Worm (Caenorhabditis elegans) whole organism, L3 larva: ENCODE data around the gene C56A3.6.

Source experiments
- R02D3.7 ChIP-seq: fragments of 150-350 bp; optimal IDR thresholded peaks from 2 replicates; lab custom pipeline; 2014; ENCODE audit warnings: missing biosample characterization, missing genetic modification characterization
- ZK546.5 ChIP-seq: sonication (generic microtip); optimal IDR thresholded peaks from 2 replicates; lab custom pipeline; 2017; ENCODE audit warnings: missing biosample characterization, missing genetic modification characterization
- aly-2 ChIP-seq: fragments of 150-350 bp; optimal IDR thresholded peaks from 2 replicates; lab custom pipeline; 2014; ENCODE audit warnings: missing biosample characterization, missing genetic modification characterization
- ama-1 ChIP-seq: fragments of 150-350 bp; optimal IDR thresholded peaks from 2 replicates; lab custom pipeline; 2018
- ceh-16 ChIP-seq: sonication (generic microtip); optimal IDR thresholded peaks from 2 replicates; lab custom pipeline; 2017; ENCODE audit warnings: missing biosample characterization, missing genetic modification characterization
- ceh-28 ChIP-seq: fragments of 150-350 bp; optimal IDR thresholded peaks from 2 replicates; lab custom pipeline; 2014; ENCODE audit warnings: missing biosample characterization, missing genetic modification reagents, missing genetic modification characterization
- ceh-82 ChIP-seq: fragments of 150-350 bp; optimal IDR thresholded peaks from 2 replicates; lab custom pipeline; 2014; ENCODE audit warnings: missing biosample characterization, missing genetic modification characterization
- ceh-9 ChIP-seq: sonication (generic microtip); optimal IDR thresholded peaks from 2 replicates; lab custom pipeline; 2018; ENCODE audit warnings: missing biosample characterization, missing genetic modification characterization
- daf-12 ChIP-seq: fragments of 150-350 bp; optimal IDR thresholded peaks from 2 replicates; lab custom pipeline; 2014; ENCODE audit warnings: missing biosample characterization, missing genetic modification reagents, missing genetic modification characterization
- egl-27 ChIP-seq: sonication (generic microtip); optimal IDR thresholded peaks from 4 replicates; lab custom pipeline; 2017; ENCODE audit warnings: missing biosample characterization, missing genetic modification reagents, missing genetic modification characterization
- egl-5 ChIP-seq: fragments of 150-350 bp; optimal IDR thresholded peaks from 2 replicates; lab custom pipeline; 2017; ENCODE audit warnings: missing biosample characterization, missing genetic modification reagents, missing genetic modification characterization, inconsistent platforms
- elt-1 ChIP-seq: fragments of 150-350 bp; optimal IDR thresholded peaks from 2 replicates; lab custom pipeline; 2014; ENCODE audit warnings: missing biosample characterization, missing genetic modification characterization
- elt-2 ChIP-seq: sonication (generic microtip); optimal IDR thresholded peaks from 2 replicates; lab custom pipeline; 2016; ENCODE audit warnings: missing genetic modification reagents, mild to moderate bottlenecking, missing genetic modification characterization, missing compliant biosample characterization
- elt-3 ChIP-seq, 3 experiments: fragments of 150-350 bp in 1 of 3; sonication (generic microtip) in 2 of 3; optimal IDR thresholded peaks; 2 replicates in 2 of 3; 4 replicates in 1 of 3; lab custom pipeline; 2014 to 2017; ENCODE audit warnings: missing biosample characterization in 3 of 3, missing genetic modification characterization in 3 of 3
- eor-1 ChIP-seq, 2 experiments: fragments of 150-350 bp; optimal IDR thresholded peaks; 2 replicates each; lab custom pipeline; 2014 to 2018; ENCODE audit warnings: missing biosample characterization in 2 of 2, missing genetic modification characterization in 2 of 2
- fkh-10 ChIP-seq: sonication (generic microtip); optimal IDR thresholded peaks from 2 replicates; lab custom pipeline; 2017; ENCODE audit warnings: missing biosample characterization, missing genetic modification reagents, missing genetic modification characterization
- fkh-2 ChIP-seq: fragments of 150-350 bp; optimal IDR thresholded peaks from 2 replicates; lab custom pipeline; 2014; ENCODE audit warnings: missing biosample characterization, missing genetic modification reagents, missing genetic modification characterization
- fos-1 ChIP-seq: fragments of 150-350 bp; optimal IDR thresholded peaks from 2 replicates; lab custom pipeline; 2014; ENCODE audit warnings: missing biosample characterization, missing genetic modification characterization
- hmg-11 ChIP-seq: sonication (generic microtip); optimal IDR thresholded peaks from 2 replicates; lab custom pipeline; 2016; ENCODE audit warnings: missing genetic modification characterization, missing compliant biosample characterization
- jun-1 ChIP-seq: fragments of 150-350 bp; optimal IDR thresholded peaks from 2 replicates; lab custom pipeline; 2014; ENCODE audit warnings: missing biosample characterization, missing genetic modification reagents, missing genetic modification characterization
- lin-15B ChIP-seq: fragments of 150-350 bp; optimal IDR thresholded peaks from 2 replicates; lab custom pipeline; 2014; ENCODE audit warnings: missing biosample characterization, missing genetic modification characterization
- lin-39 ChIP-seq: fragments of 150-350 bp; optimal IDR thresholded peaks from 2 replicates; lab custom pipeline; 2018; ENCODE audit warnings: missing biosample characterization, missing genetic modification reagents, missing genetic modification characterization
- lsy-12 ChIP-seq: sonication (generic microtip); optimal IDR thresholded peaks from 2 replicates; lab custom pipeline; 2016; ENCODE audit warnings: mild to moderate bottlenecking, missing genetic modification characterization, missing compliant biosample characterization
- mdl-1 ChIP-seq: fragments of 150-350 bp; optimal IDR thresholded peaks from 2 replicates; lab custom pipeline; 2014; ENCODE audit warnings: missing biosample characterization, missing genetic modification characterization
- mml-1 ChIP-seq: fragments of 150-350 bp; sonication (generic microtip); optimal IDR thresholded peaks from 3 replicates; lab custom pipeline; 2014; ENCODE audit warnings: missing biosample characterization, missing genetic modification characterization
- nfya-1 ChIP-seq: sonication (generic microtip); optimal IDR thresholded peaks from 2 replicates; lab custom pipeline; 2017; ENCODE audit warnings: missing genetic modification characterization, mild to moderate bottlenecking, missing compliant biosample characterization, antibody characterized with exemption, moderate library complexity; ENCODE audit not compliant: insufficient read depth
- nhr-11 ChIP-seq: fragments of 150-350 bp; optimal IDR thresholded peaks from 2 replicates; lab custom pipeline; 2014; ENCODE audit warnings: missing biosample characterization, missing genetic modification characterization
- nhr-12 ChIP-seq: fragments of 150-350 bp; optimal IDR thresholded peaks from 2 replicates; lab custom pipeline; 2014; ENCODE audit warnings: missing biosample characterization, missing genetic modification characterization
- nhr-23 ChIP-seq: fragments of 150-350 bp; optimal IDR thresholded peaks from 2 replicates; lab custom pipeline; 2014; ENCODE audit warnings: missing biosample characterization, missing genetic modification reagents, missing genetic modification characterization
- nhr-237 ChIP-seq: fragments of 150-350 bp; optimal IDR thresholded peaks from 2 replicates; lab custom pipeline; 2014; ENCODE audit warnings: missing biosample characterization, missing genetic modification characterization
- nhr-25 ChIP-seq: sonication (generic microtip); optimal IDR thresholded peaks from 2 replicates; lab custom pipeline; 2017; ENCODE audit warnings: missing biosample characterization, missing genetic modification characterization
- nhr-28 ChIP-seq: fragments of 150-350 bp; optimal IDR thresholded peaks from 2 replicates; lab custom pipeline; 2014; ENCODE audit warnings: missing biosample characterization, missing genetic modification characterization
- nhr-43 ChIP-seq: sonication (generic microtip); optimal IDR thresholded peaks from 2 replicates; lab custom pipeline; 2016; ENCODE audit warnings: mild to moderate bottlenecking, missing genetic modification characterization, missing compliant biosample characterization; ENCODE audit not compliant: poor library complexity, severe bottlenecking
- nhr-67 ChIP-seq: fragments of 150-350 bp; optimal IDR thresholded peaks from 2 replicates; lab custom pipeline; 2014; ENCODE audit warnings: missing biosample characterization, missing genetic modification characterization
- nhr-76 ChIP-seq: fragments of 150-350 bp; sonication (generic microtip); optimal IDR thresholded peaks from 5 replicates; lab custom pipeline; 2014; ENCODE audit warnings: missing biosample characterization, missing genetic modification characterization
- nhr-77 ChIP-seq: fragments of 150-350 bp; optimal IDR thresholded peaks from 2 replicates; lab custom pipeline; 2014; ENCODE audit warnings: missing biosample characterization, missing genetic modification characterization
- pha-4 ChIP-seq: fragments of 150-350 bp; optimal IDR thresholded peaks from 2 replicates; lab custom pipeline; 2014; ENCODE audit warnings: missing biosample characterization, missing genetic modification reagents, missing genetic modification characterization
- pqm-1 ChIP-seq: fragments of 150-350 bp; optimal IDR thresholded peaks from 2 replicates; lab custom pipeline; 2017; ENCODE audit warnings: missing biosample characterization, missing genetic modification characterization, inconsistent platforms
- sea-2 ChIP-seq: fragments of 150-350 bp; sonication (generic microtip); optimal IDR thresholded peaks from 4 replicates; lab custom pipeline; 2014; ENCODE audit warnings: missing biosample characterization, missing genetic modification reagents, missing genetic modification characterization
- skn-1 ChIP-seq: fragments of 150-350 bp; optimal IDR thresholded peaks from 2 replicates; lab custom pipeline; 2014; ENCODE audit warnings: missing biosample characterization, missing genetic modification characterization
- snpc-4 ChIP-seq: fragments of 150-350 bp; optimal IDR thresholded peaks from 2 replicates; lab custom pipeline; 2014; ENCODE audit warnings: missing biosample characterization, missing genetic modification characterization
- tbx-2 ChIP-seq: sonication (generic microtip); optimal IDR thresholded peaks from 2 replicates; lab custom pipeline; 2016; ENCODE audit warnings: mild to moderate bottlenecking, missing genetic modification characterization, missing compliant biosample characterization
- unc-39 ChIP-seq: sonication (generic microtip); optimal IDR thresholded peaks from 4 replicates; lab custom pipeline; 2017; ENCODE audit warnings: missing biosample characterization, missing genetic modification characterization
- unc-62 ChIP-seq: fragments of 150-350 bp; sonication (generic microtip); optimal IDR thresholded peaks from 4 replicates; lab custom pipeline; 2014; ENCODE audit warnings: missing biosample characterization, missing genetic modification reagents, missing genetic modification characterization
- zag-1 ChIP-seq: fragments of 150-350 bp; optimal IDR thresholded peaks from 2 replicates; lab custom pipeline; 2014; ENCODE audit warnings: missing biosample characterization, missing genetic modification characterization
- ztf-11 ChIP-seq: fragments of 150-350 bp; optimal IDR thresholded peaks from 2 replicates; lab custom pipeline; 2014; ENCODE audit warnings: missing biosample characterization, missing genetic modification characterization
- ztf-4 ChIP-seq: fragments of 150-350 bp; optimal IDR thresholded peaks from 2 replicates; lab custom pipeline; 2014; ENCODE audit warnings: missing biosample characterization, missing genetic modification characterization

The C56A3.6 gene

ce11 chrV:13566967-13567366 is 10.8 kb upstream of the C56A3.6 start:
- TF ChIP-seq hmg-11 (no peak), egl-5 (tag; lab: Kevin White, UChicago) (no peak), elt-1 (no peak), elt-3 (tag; optimal IDR thresholded peaks at IDR 0.05; lab: Kevin White, UChicago) (no peak), ceh-9 (no peak), unc-62 (GFP tag; lab: Kevin White, UChicago) (no peak), sea-2 (GFP tag; lab: Kevin White, UChicago) (no peak), pqm-1 (tag; lab: Kevin White, UChicago) (no peak), tbx-2 (tag; lab: Kevin White, UChicago) (no peak), aly-2 (tag; lab: Kevin White, UChicago) (no peak), nhr-11 (tag; lab: Kevin White, UChicago) (no peak), lin-15B (no peak), skn-1 (tag; lab: Kevin White, UChicago) (no peak), daf-12 (tag; lab: Kevin White, UChicago) (no peak), pha-4 (tag; lab: Kevin White, UChicago) (no peak), nhr-77 (tag; lab: Kevin White, UChicago) (no peak), ama-1 (peak; percentile 76), nhr-28 (no peak), nhr-43 (tag; lab: Kevin White, UChicago) (peak; percentile 55), eor-1 (tag; optimal IDR thresholded peaks at IDR 0.05; lab: Kevin White, UChicago) (no peak), nhr-12 (no peak), ceh-28 (tag; lab: Kevin White, UChicago) (no peak), fkh-10 (GFP tag; lab: Kevin White, UChicago) (no peak), egl-27 (tag; lab: Kevin White, UChicago) (no peak), ZK546.5 (no peak), ceh-16 (tag; lab: Kevin White, UChicago) (no peak), mml-1 (tag; lab: Kevin White, UChicago) (no peak), lin-39 (no peak), elt-2 (peak; percentile 16), ceh-82 (no peak), nhr-76 (no peak), nhr-237 (tag; lab: Kevin White, UChicago) (no peak), mdl-1 (tag; lab: Kevin White, UChicago) (no peak), lsy-12 (tag; lab: Kevin White, UChicago) (peak; percentile 33), nhr-67 (tag; lab: Kevin White, UChicago) (no peak)

DNA sequence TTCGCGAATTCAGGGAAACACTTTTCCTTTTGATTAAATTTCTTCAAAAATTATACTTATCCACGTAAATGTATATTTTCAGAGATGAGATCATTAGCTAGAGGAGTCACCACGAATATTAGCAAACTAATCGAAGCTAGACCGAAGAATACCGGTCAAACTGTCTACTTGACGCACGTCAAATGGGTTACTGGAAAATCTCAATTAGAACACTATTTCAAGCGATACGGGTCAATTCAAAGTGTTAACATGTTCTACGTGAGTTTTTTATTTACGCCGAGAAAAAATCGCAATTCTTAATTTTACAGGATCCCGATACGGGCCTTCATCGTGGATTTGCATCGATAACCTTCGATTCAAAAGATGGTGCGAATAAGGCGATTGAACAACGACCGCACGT is 9.6 kb upstream of the C56A3.6 start, which contains the start of gene slrp-1:
slrp-1 (plus strand) TSS at position 83 of the 400 bp plus-strand sequence.
- TF ChIP-seq fkh-2 (tag; lab: Kevin White, UChicago) (no peak), elt-3 (tag; optimal IDR thresholded peaks at IDR 0.05; lab: Kevin White, UChicago) (no peak), ama-1 (peak; percentile 19)

ce11 chrV:13565197-13565596 is 9.0 kb upstream of the C56A3.6 start:
- peak; percentile 95 for TF ChIP-seq nhr-25 (tag; lab: Kevin White, UChicago)
- TF ChIP-seq egl-27 (tag; lab: Kevin White, UChicago), result peak; percentile 28
- TF ChIP-seq sea-2 (GFP tag; lab: Kevin White, UChicago), result no peak
- peak; percentile 92 for TF ChIP-seq nfya-1 (tag; lab: Kevin White, UChicago)
- no peak for TF ChIP-seq nhr-67 (tag; lab: Kevin White, UChicago)
- no peak for TF ChIP-seq nhr-77 (tag; lab: Kevin White, UChicago)
- TF ChIP-seq fkh-10 (GFP tag; lab: Kevin White, UChicago), result no peak
- no peak for TF ChIP-seq ZK546.5
- peak; percentile 39 for TF ChIP-seq mdl-1 (tag; lab: Kevin White, UChicago)
- peak; percentile 93 for TF ChIP-seq nhr-23 (tag; lab: Kevin White, UChicago)
- peak; percentile 41 for TF ChIP-seq tbx-2 (tag; lab: Kevin White, UChicago)
- no peak for TF ChIP-seq eor-1 (tag; optimal IDR thresholded peaks at IDR 0.05; lab: Kevin White, UChicago)
- TF ChIP-seq nhr-28, result no peak
- TF ChIP-seq nhr-237 (tag; lab: Kevin White, UChicago), result no peak
- TF ChIP-seq skn-1 (tag; lab: Kevin White, UChicago), result peak; percentile 11
- TF ChIP-seq unc-39, result no peak
- TF ChIP-seq egl-5 (tag; lab: Kevin White, UChicago), result peak; percentile 57
- TF ChIP-seq hmg-11, result peak; percentile 76
- peak in 1 of 3 experiments; percentile 70 for TF ChIP-seq elt-3 (tag; optimal IDR thresholded peaks at IDR 0.05; lab: Kevin White, UChicago)
- TF ChIP-seq snpc-4 (tag; lab: Kevin White, UChicago), result peak; percentile 88
- TF ChIP-seq R02D3.7 (tag; lab: Kevin White, UChicago), result peak; percentile 56
- TF ChIP-seq pha-4 (tag; lab: Kevin White, UChicago), result peak; percentile 93
- peak; percentile 38 for TF ChIP-seq unc-62 (GFP tag; lab: Kevin White, UChicago)
- TF ChIP-seq lsy-12 (tag; lab: Kevin White, UChicago), result peak; percentile 79
- TF ChIP-seq zag-1 (tag; lab: Kevin White, UChicago), result no peak
- no peak for TF ChIP-seq ztf-11 (tag; lab: Kevin White, UChicago)
- TF ChIP-seq daf-12 (tag; lab: Kevin White, UChicago), result no peak
- TF ChIP-seq ztf-4 (tag; lab: Kevin White, UChicago), result peak; percentile 0
- no peak for TF ChIP-seq mml-1 (tag; lab: Kevin White, UChicago)
- TF ChIP-seq nhr-12, result no peak
- TF ChIP-seq elt-1, result no peak
- TF ChIP-seq elt-2, result peak; percentile 94
- peak; percentile 94 for TF ChIP-seq lin-15B
- TF ChIP-seq nhr-11 (tag; lab: Kevin White, UChicago), result peak; percentile 30
- TF ChIP-seq fkh-2 (tag; lab: Kevin White, UChicago), result no peak
- no peak for TF ChIP-seq fos-1
- peak; percentile 90 for TF ChIP-seq nhr-76
- TF ChIP-seq jun-1 (tag; lab: Kevin White, UChicago), result peak; percentile 68
